Worm (Caenorhabditis elegans) whole organism, L4 larva: ENCODE results near the gene C28D4.7.

Experiments
- T26A8.4 ChIP-seq: fragments of 200-800 bp; sonication (Bioruptor generic); IDR thresholded peaks from 2 replicates; pipeline ENCODE4 v1.3.6; 2022; ENCODE audit warnings: missing genetic modification characterization, missing compliant biosample characterization
- ama-1 ChIP-seq: fragments of 150-350 bp; optimal IDR thresholded peaks from 2 replicates; lab custom pipeline; 2014; ENCODE audit warnings: inconsistent platforms, mixed read lengths
- lin-13 ChIP-seq: fragments of 150-350 bp; optimal IDR thresholded peaks from 2 replicates; lab custom pipeline; 2014; ENCODE audit warnings: missing biosample characterization, missing genetic modification reagents, missing genetic modification characterization
- lin-39 ChIP-seq: fragments of 150-350 bp; optimal IDR thresholded peaks from 2 replicates; lab custom pipeline; 2014; ENCODE audit warnings: missing biosample characterization, missing genetic modification reagents, missing genetic modification characterization
- mxl-2 ChIP-seq: fragments of 200-800 bp; sonication (Bioruptor generic); conservative IDR thresholded peaks from 2 replicates; pipeline ENCODE4 v1.3.6; 2022; ENCODE audit warnings: missing genetic modification reagents, missing genetic modification characterization, missing compliant biosample characterization
- nhr-11 ChIP-seq: fragments of 150-350 bp; optimal IDR thresholded peaks from 2 replicates; lab custom pipeline; 2014; ENCODE audit warnings: missing biosample characterization, missing genetic modification characterization
- skn-1 ChIP-seq: fragments of 150-350 bp; optimal IDR thresholded peaks from 2 replicates; lab custom pipeline; 2014; ENCODE audit warnings: missing biosample characterization, missing genetic modification characterization
- unc-62 ChIP-seq, 3 experiments: fragments of 150-350 bp in 1 of 3; sonication (generic microtip); optimal IDR thresholded peaks in 2 of 3; peaks in 1 of 3; 1 replicate in 1 of 3; 2 replicates in 2 of 3; lab custom pipeline; 2014 to 2017; ENCODE audit warnings: missing biosample characterization in 3 of 3, missing genetic modification characterization in 3 of 3, missing genetic modification reagents in 3 of 3, missing genotype in 1 of 3
- zag-1 ChIP-seq: fragments of 150-350 bp; optimal IDR thresholded peaks from 2 replicates; lab custom pipeline; 2014; ENCODE audit warnings: missing biosample characterization, missing genetic modification characterization
- zfp-3 ChIP-seq: fragments of 200-800 bp; sonication (Bioruptor generic); conservative IDR thresholded peaks from 2 replicates; pipeline ENCODE4 v1.3.6; 2022; ENCODE audit warnings: missing genetic modification reagents, missing genetic modification characterization, missing compliant biosample characterization

DNA sequence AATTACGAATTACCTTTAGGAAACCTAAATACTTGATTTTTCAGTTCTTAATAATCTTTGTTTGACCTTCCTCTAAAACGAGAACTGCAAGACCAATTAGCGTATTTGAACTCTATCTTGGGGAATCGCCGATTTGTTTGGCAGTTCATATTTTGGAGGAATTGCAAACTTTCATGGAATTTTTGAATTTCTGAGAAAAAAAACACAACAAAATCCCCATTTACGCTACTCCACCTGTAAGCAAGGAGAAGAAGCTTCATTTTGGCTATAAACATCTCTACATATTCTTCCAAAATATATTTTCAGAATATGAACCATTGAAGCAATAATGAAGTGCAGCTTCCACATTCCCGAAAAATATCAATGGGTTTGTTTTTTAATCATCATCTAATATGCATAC lies 50.1 kb downstream of the C28D4.7 start, which contains the start of gene twk-9:
- no peak for TF ChIP-seq unc-62 (GFP tag; optimal IDR thresholded peaks at IDR 0.05 in 1 of 2; lab: Kevin White, UChicago)
- no peak for TF ChIP-seq unc-62 (tag; optimal IDR thresholded peaks at IDR 0.05; lab: Kevin White, UChicago)
- no peak for TF ChIP-seq mxl-2 (GFP tag; lab: Robert Waterston, UW)
- no peak for TF ChIP-seq zfp-3 (GFP tag; lab: Robert Waterston, UW)
- no peak for TF ChIP-seq zag-1 (tag; lab: Kevin White, UChicago)
- no peak for TF ChIP-seq ama-1
- no peak for TF ChIP-seq T26A8.4
- TF ChIP-seq skn-1: no peak
- TF ChIP-seq lin-39 (tag; lab: Kevin White, UChicago): no peak
- TF ChIP-seq nhr-11 (tag; lab: Kevin White, UChicago): no peak
- no peak for TF ChIP-seq lin-13 (GFP tag; lab: Kevin White, UChicago)
